Fruit fly (Drosophila melanogaster): ENCODE measurements around the gene CG7214.

DNA sequence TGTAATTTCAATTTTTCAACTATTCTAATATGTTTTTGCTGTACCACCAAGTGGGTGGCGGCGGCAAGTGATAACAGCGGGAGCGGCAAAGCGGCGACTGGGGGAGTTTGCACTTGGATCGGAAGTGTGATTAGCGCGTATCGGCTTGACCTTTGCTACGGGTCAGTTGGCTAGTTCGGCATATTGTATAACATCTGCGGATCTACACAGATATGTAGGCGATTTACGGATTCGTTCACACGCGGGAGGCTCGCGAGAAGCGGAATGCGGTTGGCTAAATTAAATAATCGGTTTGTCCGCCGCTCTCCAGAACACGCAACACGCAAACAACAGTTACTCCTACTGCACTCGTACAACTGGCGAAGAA is 45.4 kb upstream of the CG7214 start:
- TF ChIP-seq CG7045 (GFP tag; optimal IDR thresholded peaks at IDR 0.05) (no peak), CG11617 (GFP tag; optimal IDR thresholded peaks at IDR 0.05) (no peak), tj (GFP tag; optimal IDR thresholded peaks at IDR 0.05) (no peak), kay (GFP tag; ENCODE audit: borderline replicate concordance) (no peak), CG33017 (tag; optimal IDR thresholded peaks at IDR 0.05) (no peak), cic (GFP tag; optimal IDR thresholded peaks at IDR 0.05) (no peak)

All from whole organism, adult.